Fruit fly (Drosophila melanogaster) whole organism, embryonic: ENCODE results near the gene WRNexo.
A peak's percentile ranks its signal among the peaks of the same experiment; 100 is the strongest.

Source experiments
- Antp ChIP-seq: fragments of 200-800 bp; sonication (Bioruptor generic); optimal IDR thresholded peaks from 3 replicates; lab custom pipeline; 2016; ENCODE audit warnings: missing biosample characterization, missing genetic modification characterization
- Atf-2 ChIP-seq: fragments of 200-800 bp; sonication (Bioruptor generic); optimal IDR thresholded peaks from 2 replicates; lab custom pipeline; 2016; ENCODE audit warnings: missing biosample characterization, missing genetic modification characterization
- Blimp-1 ChIP-seq: fragments of 200-800 bp; sonication (Bioruptor generic); optimal IDR thresholded peaks from 3 replicates; lab custom pipeline; 2018; ENCODE audit warnings: missing biosample characterization, missing genetic modification characterization, mild to moderate bottlenecking, moderate library complexity, missing genetic modification reagents
- BtbVII ChIP-seq: fragments of 200-800 bp; sonication (Bioruptor generic); optimal IDR thresholded peaks from 3 replicates; lab custom pipeline; 2017; ENCODE audit warnings: missing biosample characterization, mild to moderate bottlenecking, missing genetic modification characterization
- Bteb2 ChIP-seq: fragments of 200-800 bp; sonication (Bioruptor generic); optimal IDR thresholded peaks from 2 replicates; lab custom pipeline; 2016; ENCODE audit warnings: missing biosample characterization, missing genetic modification characterization
- CG10147 ChIP-seq: fragments of 200-800 bp; sonication (Bioruptor generic); optimal IDR thresholded peaks from 2 replicates; lab custom pipeline; 2019; ENCODE audit warnings: missing biosample characterization, mild to moderate bottlenecking, missing genetic modification characterization, moderate library complexity
- CG11560 ChIP-seq: fragments of 200-800 bp; sonication (Bioruptor generic); IDR thresholded peaks from 3 replicates; pipeline ENCODE4 v1.3.6; 2022; ENCODE audit warnings: missing biosample characterization, missing genetic modification characterization
- CG12155 ChIP-seq: fragments of 200-800 bp; sonication (Bioruptor generic); optimal IDR thresholded peaks from 3 replicates; lab custom pipeline; 2016; ENCODE audit warnings: missing biosample characterization, missing genetic modification characterization
- CG12942 ChIP-seq: fragments of 200-800 bp; sonication (Bioruptor generic); optimal IDR thresholded peaks from 3 replicates; lab custom pipeline; 2016; ENCODE audit warnings: missing biosample characterization, missing genetic modification characterization
- CG13775 ChIP-seq: fragments of 200-800 bp; sonication (Bioruptor generic); optimal IDR thresholded peaks from 3 replicates; lab custom pipeline; 2017; ENCODE audit warnings: missing biosample characterization, mild to moderate bottlenecking, missing genetic modification characterization
- CG17186 ChIP-seq: fragments of 200-800 bp; sonication (Bioruptor generic); optimal IDR thresholded peaks from 3 replicates; lab custom pipeline; 2017; ENCODE audit warnings: missing biosample characterization, missing genetic modification reagents, missing genetic modification characterization
- CG17568 ChIP-seq: fragments of 200-800 bp; sonication (Bioruptor generic); optimal IDR thresholded peaks from 2 replicates; lab custom pipeline; 2018; ENCODE audit warnings: missing biosample characterization, mild to moderate bottlenecking, missing genetic modification characterization, moderate library complexity
- CG2116 ChIP-seq: fragments of 200-800 bp; sonication (Bioruptor generic); optimal IDR thresholded peaks from 3 replicates; lab custom pipeline; 2018; ENCODE audit warnings: missing biosample characterization, mild to moderate bottlenecking, missing genetic modification characterization
- CG2120 ChIP-seq: fragments of 200-800 bp; sonication (Bioruptor generic); optimal IDR thresholded peaks from 3 replicates; lab custom pipeline; 2016; ENCODE audit warnings: missing biosample characterization, missing genetic modification characterization
- CG33213 ChIP-seq: fragments of 200-800 bp; sonication (Bioruptor generic); optimal IDR thresholded peaks from 3 replicates; lab custom pipeline; 2016; ENCODE audit warnings: missing biosample characterization, missing genetic modification characterization
- CG6683 ChIP-seq: fragments of 200-800 bp; sonication (Bioruptor generic); optimal IDR thresholded peaks from 2 replicates; lab custom pipeline; 2017; ENCODE audit warnings: missing biosample characterization, mild to moderate bottlenecking, missing genetic modification characterization, missing genetic modification reagents
- CG6813 ChIP-seq: fragments of 200-800 bp; sonication (Bioruptor generic); optimal IDR thresholded peaks from 2 replicates; lab custom pipeline; 2017; ENCODE audit warnings: missing biosample characterization, missing genetic modification characterization, mild to moderate bottlenecking, moderate library complexity, missing genetic modification reagents
- CG8765 ChIP-seq: fragments of 200-800 bp; sonication (Bioruptor generic); IDR thresholded peaks from 2 replicates; pipeline ENCODE4 v1.3.6; 2022; ENCODE audit warnings: missing biosample characterization, missing genetic modification characterization
- CG9876 ChIP-seq: fragments of 200-800 bp; sonication (Bioruptor generic); optimal IDR thresholded peaks from 2 replicates; lab custom pipeline; 2016; ENCODE audit warnings: missing biosample characterization, missing genetic modification characterization
- CG9932 ChIP-seq: fragments of 200-800 bp; sonication (Bioruptor generic); IDR thresholded peaks from 2 replicates; pipeline ENCODE4 v1.3.6; 2022; ENCODE audit warnings: missing biosample characterization, missing genetic modification characterization
- Camta ChIP-seq: fragments of 200-800 bp; sonication (Bioruptor generic); optimal IDR thresholded peaks from 2 replicates; lab custom pipeline; 2016; ENCODE audit warnings: missing biosample characterization, missing genetic modification characterization
- D19A ChIP-seq: fragments of 200-800 bp; optimal IDR thresholded peaks from 3 replicates; lab custom pipeline; 2019; ENCODE audit warnings: missing biosample characterization, mild to moderate bottlenecking, missing genetic modification characterization, moderate library complexity
- Dp ChIP-seq: fragments of 200-800 bp; sonication (Bioruptor generic); optimal IDR thresholded peaks from 2 replicates; lab custom pipeline; 2018; ENCODE audit warnings: missing biosample characterization, mild to moderate bottlenecking, missing genetic modification characterization, moderate library complexity
- Drgx ChIP-seq: fragments of 200-800 bp; sonication (Bioruptor generic); IDR thresholded peaks from 2 replicates; pipeline ENCODE4 v1.3.6; 2022; ENCODE audit warnings: missing biosample characterization, missing genetic modification characterization
- Gug ChIP-seq: fragments of 200-800 bp; sonication (Bioruptor generic); IDR thresholded peaks from 4 replicates; pipeline ENCODE4 v1.3.6; 2022; ENCODE audit warnings: missing biosample characterization, missing genetic modification characterization
- HHEX ChIP-seq: fragments of 200-800 bp; sonication (Bioruptor generic); optimal IDR thresholded peaks from 3 replicates; lab custom pipeline; 2017; ENCODE audit warnings: missing biosample characterization, mild to moderate bottlenecking, missing genetic modification characterization, missing genetic modification reagents
- HLH3B ChIP-seq: fragments of 200-800 bp; sonication (Bioruptor generic); IDR thresholded peaks from 2 replicates; pipeline ENCODE4 v1.3.6; 2022; ENCODE audit warnings: missing biosample characterization, missing genetic modification characterization
- HLHmδ ChIP-seq: fragments of 200-800 bp; sonication (Bioruptor generic); optimal IDR thresholded peaks from 2 replicates; lab custom pipeline; 2018; ENCODE audit warnings: missing biosample characterization, mild to moderate bottlenecking, missing genetic modification characterization, moderate library complexity
- Hand ChIP-seq: fragments of 200-800 bp; sonication (Bioruptor generic); optimal IDR thresholded peaks from 2 replicates; lab custom pipeline; 2017; ENCODE audit warnings: mild to moderate bottlenecking, missing biosample characterization, missing genetic modification reagents, missing genetic modification characterization
- Hmx ChIP-seq: fragments of 200-800 bp; sonication (Bioruptor generic); optimal IDR thresholded peaks from 2 replicates; lab custom pipeline; 2016; ENCODE audit warnings: missing biosample characterization, missing genetic modification characterization
- Mad ChIP-seq: fragments of 200-800 bp; sonication (Bioruptor generic); optimal IDR thresholded peaks from 2 replicates; lab custom pipeline; 2016; ENCODE audit warnings: missing biosample characterization, missing genetic modification characterization
- Myb ChIP-seq: fragments of 200-800 bp; sonication (Bioruptor generic); optimal IDR thresholded peaks from 2 replicates; lab custom pipeline; 2016; ENCODE audit warnings: missing biosample characterization, missing genetic modification characterization
- Scr ChIP-seq: fragments of 200-800 bp; sonication (Bioruptor generic); IDR thresholded peaks from 2 replicates; pipeline ENCODE4 v1.3.6; 2022; ENCODE audit warnings: missing biosample characterization, missing genetic modification characterization; ENCODE audit not compliant: partially characterized antibody
- Xrp1 ChIP-seq: fragments of 200-800 bp; sonication (Bioruptor generic); IDR thresholded peaks from 2 replicates; pipeline ENCODE4 v1.3.6; 2022; ENCODE audit warnings: missing biosample characterization, missing genetic modification characterization
- ato ChIP-seq: fragments of 200-800 bp; sonication (Bioruptor generic); IDR thresholded peaks from 2 replicates; pipeline ENCODE4 v1.3.6; 2022; ENCODE audit warnings: missing biosample characterization, missing genetic modification characterization; ENCODE audit not compliant: partially characterized antibody
- bbx ChIP-seq: fragments of 200-800 bp; sonication (Bioruptor generic); IDR thresholded peaks from 2 replicates; pipeline ENCODE4 v1.3.6; 2022; ENCODE audit warnings: missing biosample characterization, missing genetic modification characterization; ENCODE audit not compliant: partially characterized antibody
- bsh ChIP-seq, 2 experiments: fragments of 200-800 bp; sonication (Bioruptor generic); optimal IDR thresholded peaks; 2 replicates each; lab custom pipeline; 2017 to 2018; ENCODE audit warnings: mild to moderate bottlenecking in 2 of 2, missing biosample characterization in 2 of 2, missing genetic modification characterization in 2 of 2, moderate library complexity in 1 of 2
- cg ChIP-seq: fragments of 200-800 bp; sonication (Bioruptor generic); optimal IDR thresholded peaks from 3 replicates; lab custom pipeline; 2019; ENCODE audit warnings: missing biosample characterization, mild to moderate bottlenecking, missing genetic modification characterization, moderate library complexity
- ftz-f1 ChIP-seq: fragments of 200-800 bp; sonication (Bioruptor generic); optimal IDR thresholded peaks from 2 replicates; lab custom pipeline; 2016; ENCODE audit warnings: missing biosample characterization, missing genetic modification characterization
- gce ChIP-seq: fragments of 200-800 bp; sonication (Bioruptor generic); IDR thresholded peaks from 3 replicates; pipeline ENCODE4 v1.3.6; 2022; ENCODE audit warnings: missing biosample characterization, missing genetic modification characterization
- inv ChIP-seq: fragments of 200-800 bp; sonication (Bioruptor generic); IDR thresholded peaks from 2 replicates; pipeline ENCODE4 v1.3.6; 2022; ENCODE audit warnings: missing biosample characterization, missing genetic modification characterization; ENCODE audit not compliant: partially characterized antibody
- lbe ChIP-seq: fragments of 200-800 bp; sonication (Bioruptor generic); optimal IDR thresholded peaks from 2 replicates; lab custom pipeline; 2016; ENCODE audit warnings: missing biosample characterization, mild to moderate bottlenecking, missing genetic modification characterization
- row ChIP-seq: fragments of 200-800 bp; sonication (Bioruptor generic); IDR thresholded peaks from 3 replicates; pipeline ENCODE4 v1.3.6; 2022; ENCODE audit warnings: missing biosample characterization, missing genetic modification characterization
- sc ChIP-seq, 3 experiments: fragments of >200 bp in 2 of 3; fragments of 200-800 bp in 1 of 3; sonication (Bioruptor generic) in 1 of 3; optimal IDR thresholded peaks; 2 replicates in 2 of 3; 3 replicates in 1 of 3; lab custom pipeline; 2017; ENCODE audit warnings: mild to moderate bottlenecking in 1 of 3, missing biosample characterization in 1 of 3, missing genetic modification characterization in 1 of 3, missing genetic modification reagents in 1 of 3
- stwl ChIP-seq: fragments of 200-800 bp; sonication (Bioruptor generic); optimal IDR thresholded peaks from 3 replicates; lab custom pipeline; 2018; ENCODE audit warnings: missing biosample characterization, mild to moderate bottlenecking, missing genetic modification characterization, moderate library complexity
- usp ChIP-seq: fragments of >200 bp; optimal IDR thresholded peaks from 2 replicates; lab custom pipeline; 2017; ENCODE audit warnings: missing biosample characterization, missing genetic modification characterization
- vfl ChIP-seq: fragments of 200-800 bp; sonication (Bioruptor generic); optimal IDR thresholded peaks from 2 replicates; lab custom pipeline; 2016; ENCODE audit warnings: missing biosample characterization, missing genetic modification characterization

The WRNexo gene

dm6 chr3R:18412279-18413214, 46.6 kb upstream of the WRNexo start, which contains the start of gene CG31122 (continued):
- TF ChIP-seq Gug (GFP tag; lab: Robert Waterston, UW): peak; percentile 60; the same call in 2 of the 4 replicates
- peak; percentile 53 for TF ChIP-seq CG12155 (GFP tag; lab: Kevin White, UChicago)
- TF ChIP-seq Dp: peak; percentile 88
- TF ChIP-seq inv (GFP tag; lab: Robert Waterston, UW): peak; percentile 95
- TF ChIP-seq D19A (tag; lab: Kevin White, UChicago): peak; percentile 96
- TF ChIP-seq HHEX (GFP tag; lab: Kevin White, UChicago): peak; percentile 5
- peak; percentile 98 for TF ChIP-seq Scr (GFP tag; lab: Robert Waterston, UW)
- no peak for TF ChIP-seq usp
- peak; percentile 66 for TF ChIP-seq Blimp-1 (GFP tag; lab: Kevin White, UChicago)
- TF ChIP-seq sc (optimal IDR thresholded peaks at IDR 0.05; lab: Kevin White, UChicago): no peak
- TF ChIP-seq sc (GFP tag; optimal IDR thresholded peaks at IDR 0.05; lab: Kevin White, UChicago): no peak
- peak; percentile 4 for TF ChIP-seq Atf-2 (GFP tag; lab: Kevin White, UChicago)
- peak; percentile 91 for TF ChIP-seq bbx (GFP tag; lab: Robert Waterston, UW)
- TF ChIP-seq Antp (GFP tag; lab: Kevin White, UChicago): peak; percentile 21
- peak; percentile 48 for TF ChIP-seq CG33213 (GFP tag; lab: Kevin White, UChicago)
- TF ChIP-seq cg: peak; percentile 99
- peak; percentile 46 for TF ChIP-seq Mad (GFP tag; lab: Kevin White, UChicago)
- no peak for TF ChIP-seq Hand (GFP tag; lab: Kevin White, UChicago)
- no peak for TF ChIP-seq CG6683 (GFP tag; lab: Kevin White, UChicago)
- peak; percentile 86 for TF ChIP-seq CG2116 (GFP tag; lab: Kevin White, UChicago)
- peak; percentile 99 for TF ChIP-seq stwl (tag; lab: Kevin White, UChicago)
- TF ChIP-seq ato (GFP tag; lab: Robert Waterston, UW): peak; percentile 82
- TF ChIP-seq HLHmδ (GFP tag; lab: Kevin White, UChicago): no peak
- no peak for TF ChIP-seq Hmx
- TF ChIP-seq CG12942: peak; percentile 35
- TF ChIP-seq gce (GFP tag; lab: Robert Waterston, UW): no peak
- no peak for TF ChIP-seq CG9876 (GFP tag; lab: Kevin White, UChicago)
- no peak for TF ChIP-seq ftz-f1 (GFP tag; lab: Kevin White, UChicago)
- peak in 1 of 2 experiments; percentile 28 for TF ChIP-seq bsh (GFP tag; optimal IDR thresholded peaks at IDR 0.05; lab: Kevin White, UChicago)
- TF ChIP-seq CG11560: peak; percentile 49; the same call in 2 of the 3 replicates
- TF ChIP-seq CG8765: 0 out of 2 replicates have a peak, but pooled peaks have one; percentile 19
- 0 out of 2 replicates have a peak, but pooled peaks have one; percentile 25 for TF ChIP-seq Drgx (GFP tag; lab: Robert Waterston, UW)
- peak; percentile 37 for TF ChIP-seq CG6813 (GFP tag; lab: Kevin White, UChicago)
- peak; percentile 7 for TF ChIP-seq BtbVII
- peak; percentile 75 for TF ChIP-seq CG9932 (GFP tag; lab: Robert Waterston, UW)
- TF ChIP-seq Xrp1: 0 out of 2 replicates have a peak, but pooled peaks have one; percentile 37
- peak; percentile 79 for TF ChIP-seq CG17186 (GFP tag; lab: Kevin White, UChicago)
- TF ChIP-seq Myb (GFP tag; lab: Kevin White, UChicago): peak; percentile 46
- peak; percentile 53 for TF ChIP-seq vfl (GFP tag; lab: Kevin White, UChicago)
- peak; percentile 68 for TF ChIP-seq CG2120
- TF ChIP-seq Bteb2 (GFP tag; lab: Kevin White, UChicago): peak; percentile 50
- TF ChIP-seq CG10147 (GFP tag; lab: Kevin White, UChicago): peak; percentile 59
- no peak for TF ChIP-seq CG17568 (GFP tag; lab: Kevin White, UChicago)
- TF ChIP-seq row: peak; percentile 83
- peak; percentile 49; the same call in 1 of the 2 replicates for TF ChIP-seq HLH3B (GFP tag; lab: Robert Waterston, UW)
- TF ChIP-seq lbe (GFP tag; lab: Kevin White, UChicago): peak; percentile 31
- peak; percentile 47 for TF ChIP-seq CG13775
- peak; percentile 11 for TF ChIP-seq Camta
